Worm (Caenorhabditis elegans): ENCODE measurements around the gene cyp-13A3.

Gene cyp-13A3

ce11 chrII:9742784-9743183 lies 50.3 kb downstream of the cyp-13A3 start, which contains the start of gene pno-1:
Gene pno-1 (minus strand): TSS chrII:9742884.
- TF ChIP-seq ceh-13 (GFP tag; optimal IDR thresholded peaks at IDR 0.05) (no peak), hmg-4 (GFP tag; optimal IDR thresholded peaks at IDR 0.05) (no peak), hmbx-1 (tag; optimal IDR thresholded peaks at IDR 0.05) (no peak)

DNA sequence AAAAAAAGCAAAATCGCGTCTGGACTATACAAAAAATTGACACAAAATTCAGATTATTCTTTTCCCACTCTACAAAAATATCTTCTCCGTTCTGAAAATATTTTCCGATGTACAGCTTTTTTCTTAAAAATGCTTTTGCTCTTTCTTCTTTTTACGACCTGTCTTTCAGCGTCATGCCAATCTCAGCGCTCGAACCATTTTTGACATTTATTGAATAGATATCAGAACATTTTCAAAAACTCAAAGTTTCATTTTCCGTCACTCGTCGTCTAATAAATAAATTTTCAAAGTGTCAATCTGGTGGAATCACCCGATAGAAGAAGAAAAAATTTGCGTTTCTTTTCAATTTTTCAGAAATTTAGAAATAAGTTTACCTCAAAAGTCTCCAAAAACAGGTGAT lies 51.7 kb downstream of the cyp-13A3 start:
- no peak for TF ChIP-seq pes-1 (GFP tag; IDR thresholded peaks at IDR 0.05)
- no peak for TF ChIP-seq hnd-1 (tag; optimal IDR thresholded peaks at IDR 0.05)
- TF ChIP-seq flt-1 (GFP tag; IDR thresholded peaks at IDR 0.05), result no peak
- no peak for TF ChIP-seq ets-7 (tag; optimal IDR thresholded peaks at IDR 0.05)
- TF ChIP-seq ceh-36 (tag; optimal IDR thresholded peaks at IDR 0.05), result no peak
- TF ChIP-seq hmbx-1 (tag; optimal IDR thresholded peaks at IDR 0.05), result no peak
- TF ChIP-seq sea-1 (GFP tag; conservative IDR thresholded peaks at IDR 0.05), result no peak
- TF ChIP-seq ceh-13 (GFP tag; optimal IDR thresholded peaks at IDR 0.05), result no peak
- TF ChIP-seq ama-1 (optimal IDR thresholded peaks at IDR 0.05), result no peak
- TF ChIP-seq scrt-1 (GFP tag; IDR thresholded peaks at IDR 0.05), result no peak
- no peak for TF ChIP-seq tra-4 (tag; optimal IDR thresholded peaks at IDR 0.05)
- no peak for TF ChIP-seq B0310.2 (tag; optimal IDR thresholded peaks at IDR 0.05)

- no peak for TF ChIP-seq F13C5.2 (tag; optimal IDR thresholded peaks at IDR 0.05)
- no peak for TF ChIP-seq hmbx-1 (tag; optimal IDR thresholded peaks at IDR 0.05)
- no peak for TF ChIP-seq hmg-4 (GFP tag; optimal IDR thresholded peaks at IDR 0.05)
- TF ChIP-seq tbx-37 (GFP tag; conservative IDR thresholded peaks at IDR 0.05), result no peak
- TF ChIP-seq tra-4 (tag; optimal IDR thresholded peaks at IDR 0.05), result no peak
- TF ChIP-seq hnd-1 (tag; optimal IDR thresholded peaks at IDR 0.05), result no peak
- no peak for TF ChIP-seq scrt-1 (GFP tag; IDR thresholded peaks at IDR 0.05)
- no peak for TF ChIP-seq ets-7 (tag; optimal IDR thresholded peaks at IDR 0.05)
- TF ChIP-seq sea-1 (GFP tag; conservative IDR thresholded peaks at IDR 0.05), result no peak
- no peak for TF ChIP-seq ceh-13 (GFP tag; optimal IDR thresholded peaks at IDR 0.05)
- no peak for TF ChIP-seq B0310.2 (tag; optimal IDR thresholded peaks at IDR 0.05)
- no peak for TF ChIP-seq pes-1 (GFP tag; IDR thresholded peaks at IDR 0.05)
- no peak for TF ChIP-seq ama-1 (optimal IDR thresholded peaks at IDR 0.05)
- TF ChIP-seq tbx-11 (GFP tag; IDR thresholded peaks at IDR 0.05), result no peak
- TF ChIP-seq ceh-36 (tag; optimal IDR thresholded peaks at IDR 0.05), result no peak
- no peak for TF ChIP-seq flt-1 (GFP tag; IDR thresholded peaks at IDR 0.05)
- no peak for TF ChIP-seq aly-1 (tag; optimal IDR thresholded peaks at IDR 0.05)
Measured at ce11 chrII:9740552-9740951, 52.5 kb downstream of the cyp-13A3 start.

- TF ChIP-seq tbx-37 (GFP tag; conservative IDR thresholded peaks at IDR 0.05) (no peak), flt-1 (GFP tag; IDR thresholded peaks at IDR 0.05) (no peak), hnd-1 (tag; optimal IDR thresholded peaks at IDR 0.05) (no peak), ceh-36 (tag; optimal IDR thresholded peaks at IDR 0.05) (no peak), pes-1 (GFP tag; IDR thresholded peaks at IDR 0.05) (no peak), sea-1 (GFP tag; conservative IDR thresholded peaks at IDR 0.05) (no peak), hmg-4 (GFP tag; optimal IDR thresholded peaks at IDR 0.05) (no peak), B0310.2 (tag; optimal IDR thresholded peaks at IDR 0.05) (no peak), tra-4 (tag; optimal IDR thresholded peaks at IDR 0.05) (no peak), F13C5.2 (tag; optimal IDR thresholded peaks at IDR 0.05) (no peak), ceh-13 (GFP tag; optimal IDR thresholded peaks at IDR 0.05) (no peak), tbx-11 (GFP tag; IDR thresholded peaks at IDR 0.05) (no peak), scrt-1 (GFP tag; IDR thresholded peaks at IDR 0.05) (no peak), aly-1 (tag; optimal IDR thresholded peaks at IDR 0.05) (no peak), ets-7 (tag; optimal IDR thresholded peaks at IDR 0.05) (no peak)
Measured at ce11 chrII:9738820-9739219, 54.3 kb downstream of the cyp-13A3 start.

Measured in whole organism, early embryonic.